Worm (Caenorhabditis elegans): ENCODE results near the gene ctsa-2.

- TF ChIP-seq sox-4 (tag; optimal IDR thresholded peaks at IDR 0.05) (no peak), hlh-15 (tag; optimal IDR thresholded peaks at IDR 0.05) (no peak), pat-9 (tag; optimal IDR thresholded peaks at IDR 0.05) (no peak), dve-1 (tag; optimal IDR thresholded peaks at IDR 0.05) (no peak), nfya-1 (tag; optimal IDR thresholded peaks at IDR 0.05) (no peak)
Observed at ce11 chrX:6468499-6468898, 38.1 kb upstream of the ctsa-2 start, which contains the start of gene C15B12.9.
